Worm (Caenorhabditis elegans): ENCODE data around the gene prk-1.

- TF ChIP-seq sma-9 (GFP tag; optimal IDR thresholded peaks at IDR 0.05) (peak; percentile 6), sma-9 (tag; optimal IDR thresholded peaks at IDR 0.05) (no peak), ceh-16 (tag; optimal IDR thresholded peaks at IDR 0.05) (no peak), ceh-82 (tag; optimal IDR thresholded peaks at IDR 0.05) (no peak), unc-39 (tag; optimal IDR thresholded peaks at IDR 0.05) (no peak)
Measured at ce11 chrIII:7021156-7021637, 31.2 kb downstream of the prk-1 start, which contains the start of gene rfl-1.
